Worm (Caenorhabditis elegans) whole organism, late embryonic: ENCODE data around the gene spp-12.

Source experiments
- K02D7.2 ChIP-seq: sonication (generic microtip); optimal IDR thresholded peaks from 2 replicates; lab custom pipeline; 2017; ENCODE audit warnings: mild to moderate bottlenecking, missing genetic modification characterization, missing compliant biosample characterization
- ama-1 ChIP-seq: fragments of 150-350 bp; optimal IDR thresholded peaks from 2 replicates; lab custom pipeline; 2014
- gmeb-2 ChIP-seq: sonication (generic microtip); optimal IDR thresholded peaks from 2 replicates; lab custom pipeline; 2016; ENCODE audit warnings: missing genetic modification characterization, inconsistent platforms, missing compliant biosample characterization
- hlh-15 ChIP-seq: sonication (generic microtip); optimal IDR thresholded peaks from 2 replicates; lab custom pipeline; 2016; ENCODE audit warnings: missing genetic modification characterization, missing compliant biosample characterization
- lim-6 ChIP-seq: sonication (generic microtip); optimal IDR thresholded peaks from 2 replicates; lab custom pipeline; 2016; ENCODE audit warnings: missing genetic modification characterization, missing compliant biosample characterization
- lin-11 ChIP-seq: fragments of 200-800 bp; sonication (Bioruptor generic); optimal IDR thresholded peaks from 2 replicates; lab custom pipeline; 2018; ENCODE audit warnings: mild to moderate bottlenecking, missing genetic modification characterization, missing compliant biosample characterization
- pha-4 ChIP-seq: fragments of 150-350 bp; optimal IDR thresholded peaks from 2 replicates; lab custom pipeline; 2018; ENCODE audit warnings: missing biosample characterization, missing genetic modification reagents, missing genetic modification characterization
- pqm-1 ChIP-seq: sonication (generic microtip); optimal IDR thresholded peaks from 2 replicates; lab custom pipeline; 2016; ENCODE audit warnings: missing genetic modification characterization, missing compliant biosample characterization
- tbx-2 ChIP-seq: sonication (generic microtip); optimal IDR thresholded peaks from 2 replicates; lab custom pipeline; 2016; ENCODE audit warnings: missing genetic modification characterization, missing compliant biosample characterization
- unc-86 ChIP-seq: sonication (generic microtip); optimal IDR thresholded peaks from 2 replicates; lab custom pipeline; 2016; ENCODE audit warnings: missing genetic modification characterization, missing compliant biosample characterization

DNA sequence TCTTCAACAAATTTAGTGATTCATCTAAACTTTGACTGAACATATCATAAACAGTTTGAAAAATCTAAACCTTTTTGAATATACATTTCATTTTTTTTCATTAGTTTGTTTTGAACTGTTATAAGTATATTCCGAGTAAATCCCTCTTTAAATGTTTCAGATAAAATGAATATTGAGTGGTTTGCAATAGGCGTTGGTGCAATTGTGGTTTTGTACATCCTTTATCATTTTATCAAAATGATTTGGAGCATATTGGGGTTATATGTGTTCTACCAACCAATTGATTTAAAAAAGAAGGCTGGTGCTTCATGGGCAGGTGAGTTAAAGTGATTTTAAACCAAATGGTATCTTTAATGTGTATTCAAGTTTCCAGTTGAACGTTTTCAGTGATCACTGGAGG lies 14.8 kb downstream of the spp-12 start, which contains the start of gene stdh-3:
- TF ChIP-seq lin-11 (no peak), hlh-15 (no peak), pha-4 (tag; lab: Kevin White, UChicago) (no peak), lim-6 (tag; lab: Kevin White, UChicago) (no peak), unc-86 (tag; lab: Kevin White, UChicago) (no peak), pqm-1 (no peak), ama-1 (lab: Kevin White, UChicago) (no peak), gmeb-2 (tag; lab: Kevin White, UChicago) (no peak), tbx-2 (tag; lab: Kevin White, UChicago) (no peak), K02D7.2 (tag; lab: Kevin White, UChicago) (no peak)
